Worm (Caenorhabditis elegans): ENCODE results near the gene F38A5.22.
A peak's percentile ranks its signal among the peaks of the same experiment; 100 is the strongest.

The F38A5.22 gene

DNA sequence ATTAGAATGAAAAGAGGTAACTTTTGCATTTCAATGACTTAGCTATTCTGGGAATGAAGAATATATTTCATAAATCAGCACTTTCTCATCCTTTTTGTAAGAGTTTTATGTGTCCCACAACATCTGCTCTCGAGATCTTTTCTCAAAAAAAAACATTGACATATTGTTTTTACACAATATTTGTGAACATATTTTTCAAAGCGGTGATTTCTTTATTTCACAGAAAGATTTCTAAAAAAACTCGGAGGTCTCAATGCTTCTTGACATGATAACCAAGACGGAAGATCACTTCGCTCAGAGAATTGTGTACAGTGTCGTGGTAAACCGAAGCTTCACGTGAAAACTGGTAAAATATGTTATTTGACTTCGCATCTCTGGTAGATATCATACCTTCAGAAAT lies at the start of gene F38A5.22:
Gene F38A5.22 (minus strand): TSS at position 29 of the 400 bp plus-strand sequence.
- TF ChIP-seq alr-1 (tag; optimal IDR thresholded peaks at IDR 0.05): no peak
- no peak for TF ChIP-seq sma-9 (GFP tag; optimal IDR thresholded peaks at IDR 0.05)
- no peak for TF ChIP-seq sma-9 (tag; optimal IDR thresholded peaks at IDR 0.05)
- no peak for TF ChIP-seq gmeb-1 (tag; optimal IDR thresholded peaks at IDR 0.05)
- no peak for TF ChIP-seq nhr-25 (tag; optimal IDR thresholded peaks at IDR 0.05)
- TF ChIP-seq ZK546.5 (tag; optimal IDR thresholded peaks at IDR 0.05): no peak
- no peak for TF ChIP-seq lin-13 (GFP tag; optimal IDR thresholded peaks at IDR 0.05)
- TF ChIP-seq sem-4 (tag; optimal IDR thresholded peaks at IDR 0.05): no peak
- no peak for TF ChIP-seq mdl-1 (tag; optimal IDR thresholded peaks at IDR 0.05)
- no peak for TF ChIP-seq nhr-6 (tag; optimal IDR thresholded peaks at IDR 0.05)
- no peak for TF ChIP-seq zag-1 (tag; optimal IDR thresholded peaks at IDR 0.05)
- TF ChIP-seq R02D3.7 (tag; optimal IDR thresholded peaks at IDR 0.05): no peak
- no peak for TF ChIP-seq mab-5 (tag; optimal IDR thresholded peaks at IDR 0.05)
- no peak for TF ChIP-seq ama-1 (optimal IDR thresholded peaks at IDR 0.05)
- no peak for TF ChIP-seq elt-3 (tag; optimal IDR thresholded peaks at IDR 0.05)
- no peak for TF ChIP-seq peb-1 (tag; optimal IDR thresholded peaks at IDR 0.05)
- no peak for TF ChIP-seq fos-1 (tag; optimal IDR thresholded peaks at IDR 0.05)
- no peak for TF ChIP-seq ztf-1 (GFP tag; conservative IDR thresholded peaks at IDR 0.05)
- TF ChIP-seq skn-1 (tag; optimal IDR thresholded peaks at IDR 0.05): no peak

DNA sequence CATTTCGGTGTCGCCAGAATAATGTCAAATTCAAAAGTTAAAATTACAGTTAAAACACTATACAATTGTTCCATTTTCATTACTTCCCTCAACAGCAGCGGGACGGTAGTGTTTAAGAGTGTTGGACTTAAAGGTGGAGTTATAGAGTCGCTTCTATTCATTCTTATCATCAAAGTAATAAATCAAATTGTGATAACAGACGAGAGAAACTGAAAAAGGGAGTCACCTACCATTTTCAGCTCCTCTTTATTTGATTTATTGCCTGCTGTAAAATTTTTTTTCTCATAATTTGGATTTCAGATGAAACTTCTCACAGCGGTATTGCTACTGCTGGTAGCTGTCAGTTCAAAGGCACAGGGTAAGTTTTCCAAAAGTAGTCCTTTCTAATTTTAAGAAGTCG lies 44.1 kb upstream of the F38A5.22 start, which contains the start of gene C01B10.6:
Gene C01B10.6 (plus strand): TSS at position 301 of the 400 bp plus-strand sequence.
- TF ChIP-seq nhr-11 (tag; optimal IDR thresholded peaks at IDR 0.05): no peak
- TF ChIP-seq peb-1 (tag; optimal IDR thresholded peaks at IDR 0.05): no peak
- TF ChIP-seq fos-1 (tag; optimal IDR thresholded peaks at IDR 0.05): peak; percentile 4
- TF ChIP-seq aly-2 (tag; optimal IDR thresholded peaks at IDR 0.05): no peak

DNA sequence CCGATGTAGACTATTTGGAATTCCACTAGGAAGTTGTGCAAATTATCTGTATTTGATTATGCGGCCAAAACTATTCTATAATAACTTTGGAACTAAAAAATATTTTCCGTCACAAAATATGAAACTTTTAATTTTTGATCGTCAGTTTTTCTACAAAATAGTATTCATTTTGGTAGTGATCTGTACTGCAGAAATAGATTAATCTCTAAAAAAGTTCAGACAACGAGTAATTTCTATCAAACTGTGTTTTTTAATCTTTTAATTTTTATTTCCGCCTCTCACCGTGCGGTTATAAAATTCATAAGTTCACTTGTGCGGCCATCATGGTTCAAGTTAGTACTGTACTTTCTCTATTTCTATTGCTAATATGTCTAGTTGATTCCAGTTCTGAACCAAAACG lies 42.5 kb upstream of the F38A5.22 start, which contains the start of gene C01B10.7:
Gene C01B10.7 (plus strand): TSS at position 301 of the 400 bp plus-strand sequence.
- TF ChIP-seq nhr-25 (tag; optimal IDR thresholded peaks at IDR 0.05) (no peak), snpc-4 (tag; optimal IDR thresholded peaks at IDR 0.05) (no peak), crh-2 (tag; optimal IDR thresholded peaks at IDR 0.05) (no peak), egl-27 (tag; optimal IDR thresholded peaks at IDR 0.05) (no peak), aly-2 (tag; optimal IDR thresholded peaks at IDR 0.05) (no peak), nhr-12 (tag; optimal IDR thresholded peaks at IDR 0.05) (no peak), ztf-4 (tag; optimal IDR thresholded peaks at IDR 0.05) (no peak), nhr-129 (tag; optimal IDR thresholded peaks at IDR 0.05) (no peak), peb-1 (tag; optimal IDR thresholded peaks at IDR 0.05) (no peak), Y55F3AM.14 (GFP tag; optimal IDR thresholded peaks at IDR 0.05) (no peak)

DNA sequence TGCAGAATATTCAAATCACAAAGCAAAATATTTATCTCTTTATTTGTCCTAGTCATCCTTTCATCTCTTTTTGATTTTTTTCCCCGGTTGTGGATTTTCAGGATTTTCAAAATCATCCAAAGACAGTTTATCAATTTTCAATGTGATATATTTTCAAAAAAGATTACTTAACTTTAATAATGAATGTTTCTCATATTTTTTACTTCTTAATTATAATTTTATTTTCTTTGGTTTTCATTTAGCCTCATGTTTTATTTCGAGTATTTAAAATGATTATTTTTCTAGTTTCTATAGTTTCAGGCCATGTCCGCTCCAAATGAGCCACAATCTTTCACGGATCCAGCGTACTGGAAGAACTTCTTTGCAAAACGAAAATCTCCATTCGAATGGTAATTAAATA lies 39.0 kb upstream of the F38A5.22 start, which contains the start of gene metl-13:
Gene metl-13 (plus strand): TSS at position 301 of the 400 bp plus-strand sequence.
- no peak for TF ChIP-seq F13H6.1 (tag; optimal IDR thresholded peaks at IDR 0.05)
- no peak for TF ChIP-seq alr-1 (tag; optimal IDR thresholded peaks at IDR 0.05)

DNA sequence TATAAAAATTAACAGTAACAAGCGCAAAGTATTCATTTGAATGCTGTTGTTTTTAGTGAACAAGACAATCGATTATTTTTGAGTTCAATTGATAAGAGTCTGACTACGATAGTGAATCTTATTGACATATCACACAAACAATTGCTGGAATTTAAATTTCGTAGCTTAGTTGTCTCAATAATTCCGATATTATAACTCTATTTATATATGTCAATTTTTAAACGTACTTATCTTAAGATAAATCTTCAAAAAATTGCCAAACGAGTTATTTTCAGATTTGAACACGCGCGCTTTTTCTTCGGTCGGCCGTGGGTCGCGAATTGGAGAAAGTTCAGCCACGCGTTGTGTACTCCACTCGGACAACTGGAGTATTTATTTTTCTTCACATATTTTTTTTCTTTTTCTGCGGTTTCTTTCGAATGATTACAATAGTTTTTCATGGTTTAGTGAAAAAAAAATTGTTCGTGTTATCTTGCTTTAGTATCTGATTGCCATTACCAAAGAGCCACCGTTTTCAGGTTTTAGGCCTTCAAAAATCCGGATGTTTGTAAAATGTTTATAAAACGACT lies 36.0 kb upstream of the F38A5.22 start, which contains the start of the genes cest-5.1 and C01B10.9:
Gene cest-5.1 (minus strand): TSS at position 51 of the 569 bp plus-strand sequence.
Gene C01B10.9 (plus strand): TSS at position 519 of the 569 bp plus-strand sequence.
- TF ChIP-seq nhr-129 (tag; optimal IDR thresholded peaks at IDR 0.05) (no peak), gmeb-1 (tag; optimal IDR thresholded peaks at IDR 0.05) (peak; percentile 94), mab-5 (tag; optimal IDR thresholded peaks at IDR 0.05) (peak; percentile 27), R02D3.7 (tag; optimal IDR thresholded peaks at IDR 0.05) (peak; percentile 11), mdl-1 (tag; optimal IDR thresholded peaks at IDR 0.05) (no peak), ZK546.5 (tag; optimal IDR thresholded peaks at IDR 0.05) (no peak), ama-1 (optimal IDR thresholded peaks at IDR 0.05) (no peak), aly-2 (tag; optimal IDR thresholded peaks at IDR 0.05) (no peak), snpc-4 (tag; optimal IDR thresholded peaks at IDR 0.05) (no peak), nhr-23 (tag; optimal IDR thresholded peaks at IDR 0.05) (no peak), ztf-4 (tag; optimal IDR thresholded peaks at IDR 0.05) (no peak), Y55F3AM.14 (GFP tag; optimal IDR thresholded peaks at IDR 0.05) (no peak), lsy-2 (tag; optimal IDR thresholded peaks at IDR 0.05) (peak; percentile 59 to 81), unc-62 (GFP tag; optimal IDR thresholded peaks at IDR 0.05) (no peak), ceh-82 (tag; optimal IDR thresholded peaks at IDR 0.05) (no peak), blmp-1 (tag; optimal IDR thresholded peaks at IDR 0.05; ENCODE audit: insufficient read depth) (no peak), elt-1 (tag; optimal IDR thresholded peaks at IDR 0.05) (no peak), fos-1 (tag; optimal IDR thresholded peaks at IDR 0.05) (peak; percentile 6), lin-11 (tag; optimal IDR thresholded peaks at IDR 0.05) (peak; percentile 33), egl-27 (tag; optimal IDR thresholded peaks at IDR 0.05) (no peak), ztf-11 (tag; optimal IDR thresholded peaks at IDR 0.05) (no peak), lin-13 (GFP tag; optimal IDR thresholded peaks at IDR 0.05) (peak; percentile 69), dmd-4 (tag; optimal IDR thresholded peaks at IDR 0.05) (no peak), nhr-77 (tag; optimal IDR thresholded peaks at IDR 0.05) (no peak), alr-1 (tag; optimal IDR thresholded peaks at IDR 0.05) (no peak), elt-3 (tag; optimal IDR thresholded peaks at IDR 0.05) (no peak), mbf-1 (tag; optimal IDR thresholded peaks at IDR 0.05) (no peak), ceh-16 (tag; optimal IDR thresholded peaks at IDR 0.05) (no peak), zag-1 (tag; optimal IDR thresholded peaks at IDR 0.05) (no peak), skn-1 (tag; optimal IDR thresholded peaks at IDR 0.05) (no peak), nhr-21 (tag; optimal IDR thresholded peaks at IDR 0.05) (peak; percentile 32), nhr-6 (tag; optimal IDR thresholded peaks at IDR 0.05) (no peak), crh-2 (tag; optimal IDR thresholded peaks at IDR 0.05) (peak; percentile 61), nhr-11 (tag; optimal IDR thresholded peaks at IDR 0.05) (no peak)

Measured in whole organism, L2 larva.